Fruit fly (Drosophila melanogaster): Measurements from ENCODE around the gene Ance.

Ance gene

DNA sequence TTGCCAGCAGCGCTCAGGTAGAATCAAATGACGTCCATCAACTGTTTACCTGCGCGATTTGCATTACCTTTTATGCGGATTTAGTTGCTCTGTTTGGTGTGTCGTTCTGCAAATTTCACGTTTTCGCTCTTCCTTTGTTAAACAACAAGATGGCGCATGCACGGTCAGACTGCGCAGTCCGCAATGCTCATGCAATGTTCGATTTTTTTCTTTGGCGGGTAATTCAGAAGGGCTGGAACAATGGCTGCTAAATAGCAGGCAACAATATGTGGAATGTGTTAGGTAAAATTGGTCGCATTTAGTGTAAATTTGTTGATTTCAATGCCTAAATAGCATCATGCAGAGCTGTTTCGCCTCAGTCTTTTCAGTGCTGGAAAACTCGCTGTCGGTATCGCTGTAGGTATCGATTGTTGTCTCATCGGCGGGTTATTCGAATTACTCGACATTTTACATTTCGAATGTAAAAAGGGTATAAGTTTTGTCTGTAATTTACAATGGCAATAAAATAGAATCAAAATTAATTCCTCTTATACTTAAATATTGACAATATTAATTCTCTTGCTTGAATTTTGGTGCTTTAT lies 1.0 kb upstream of the Ance start, which contains the start of gene Smg5 (continued):
- TF ChIP-seq CG7786 (GFP tag; optimal IDR thresholded peaks at IDR 0.05) (peak; percentile 97), stc (GFP tag; IDR thresholded peaks at IDR 0.05) (peak; percentile 88), ems (GFP tag; optimal IDR thresholded peaks at IDR 0.05) (peak; percentile 92), gro (GFP tag; optimal IDR thresholded peaks at IDR 0.05) (peak; percentile 95), amos (GFP tag; IDR thresholded peaks at IDR 0.05; ENCODE audit: partially characterized antibody) (peak; percentile 90), mam (GFP tag; optimal IDR thresholded peaks at IDR 0.05) (peak; percentile 94), Deaf1 (tag; optimal IDR thresholded peaks at IDR 0.05) (no peak), CG34224 (GFP tag; IDR thresholded peaks at IDR 0.05; ENCODE audit: partially characterized antibody) (peak; percentile 97), lab (GFP tag; optimal IDR thresholded peaks at IDR 0.05) (peak; percentile 78), CG12104 (GFP tag; optimal IDR thresholded peaks at IDR 0.05) (peak; percentile 86), Nf-YB (GFP tag; optimal IDR thresholded peaks at IDR 0.05) (peak; percentile 69), chm (GFP tag; IDR thresholded peaks at IDR 0.05) (peak; percentile 97), prd (optimal IDR thresholded peaks at IDR 0.05) (no peak), prd (GFP tag; IDR thresholded peaks at IDR 0.05) (peak; percentile 98), D19A (tag; optimal IDR thresholded peaks at IDR 0.05) (peak; percentile 49), Dll (GFP tag; IDR thresholded peaks at IDR 0.05; ENCODE audit: partially characterized antibody) (peak; percentile 85), CG3995 (GFP tag; optimal IDR thresholded peaks at IDR 0.05) (peak; percentile 77), pfk (GFP tag; optimal IDR thresholded peaks at IDR 0.05) (peak; percentile 33), CG16779 (GFP tag; IDR thresholded peaks at IDR 0.05) (peak; percentile 91), sim (GFP tag; IDR thresholded peaks at IDR 0.05) (peak; percentile 55; the same call in 1 of the 2 replicates), cg (GFP tag; optimal IDR thresholded peaks at IDR 0.05) (peak; percentile 69), CG8924 (tag; optimal IDR thresholded peaks at IDR 0.05) (peak; percentile 92), CG32772 (GFP tag; IDR thresholded peaks at IDR 0.05) (peak; percentile 96), sna (GFP tag; IDR thresholded peaks at IDR 0.05; ENCODE audit: partially characterized antibody) (peak; percentile 94), CG15011 (GFP tag; optimal IDR thresholded peaks at IDR 0.05) (no peak), Trl (optimal IDR thresholded peaks at IDR 0.05) (peak in 1 of 2 experiments; percentile 14), Trl (GFP tag; optimal IDR thresholded peaks at IDR 0.05) (peak; percentile 97), CG16863 (GFP tag; optimal IDR thresholded peaks at IDR 0.05) (peak; percentile 96), Dbx (GFP tag; IDR thresholded peaks at IDR 0.05) (peak; percentile 98), chn (GFP tag; optimal IDR thresholded peaks at IDR 0.05) (peak; percentile 98), NC2β (GFP tag; optimal IDR thresholded peaks at IDR 0.05) (peak; percentile 95), NC2α (GFP tag; optimal IDR thresholded peaks at IDR 0.05) (peak; percentile 85), Mrtf (GFP tag; IDR thresholded peaks at IDR 0.05) (peak; percentile 97), CG32767 (GFP tag; IDR thresholded peaks at IDR 0.05) (peak; percentile 92), dysf (GFP tag; IDR thresholded peaks at IDR 0.05) (peak; percentile 98), salm (tag; optimal IDR thresholded peaks at IDR 0.05) (no peak), CG3281 (GFP tag; optimal IDR thresholded peaks at IDR 0.05) (peak; percentile 68), row (GFP tag; IDR thresholded peaks at IDR 0.05) (peak; percentile 96), zf30C (GFP tag; optimal IDR thresholded peaks at IDR 0.05) (peak; percentile 12), CG17829 (tag; optimal IDR thresholded peaks at IDR 0.05) (peak; percentile 85), unc-4 (GFP tag; IDR thresholded peaks at IDR 0.05; ENCODE audit: partially characterized antibody) (peak; percentile 72), CG3065 (GFP tag; optimal IDR thresholded peaks at IDR 0.05) (peak; percentile 79), tll (GFP tag; optimal IDR thresholded peaks at IDR 0.05) (peak in 1 of 2 experiments; percentile 26), CG13287 (GFP tag; IDR thresholded peaks at IDR 0.05; ENCODE audit: partially characterized antibody) (peak; percentile 93), dati (GFP tag; IDR thresholded peaks at IDR 0.05) (peak; percentile 58; the same call in 1 of the 2 replicates), pros (GFP tag; optimal IDR thresholded peaks at IDR 0.05) (no peak), gsb (GFP tag; IDR thresholded peaks at IDR 0.05) (peak; percentile 95), CG3407 (GFP tag; optimal IDR thresholded peaks at IDR 0.05) (peak; percentile 71), tup (GFP tag; optimal IDR thresholded peaks at IDR 0.05) (peak; percentile 47), Dref (GFP tag; IDR thresholded peaks at IDR 0.05) (peak; percentile 83)

Data from whole organism, embryonic.